Worm (Caenorhabditis elegans): ENCODE data around the gene nstp-3.

DNA sequence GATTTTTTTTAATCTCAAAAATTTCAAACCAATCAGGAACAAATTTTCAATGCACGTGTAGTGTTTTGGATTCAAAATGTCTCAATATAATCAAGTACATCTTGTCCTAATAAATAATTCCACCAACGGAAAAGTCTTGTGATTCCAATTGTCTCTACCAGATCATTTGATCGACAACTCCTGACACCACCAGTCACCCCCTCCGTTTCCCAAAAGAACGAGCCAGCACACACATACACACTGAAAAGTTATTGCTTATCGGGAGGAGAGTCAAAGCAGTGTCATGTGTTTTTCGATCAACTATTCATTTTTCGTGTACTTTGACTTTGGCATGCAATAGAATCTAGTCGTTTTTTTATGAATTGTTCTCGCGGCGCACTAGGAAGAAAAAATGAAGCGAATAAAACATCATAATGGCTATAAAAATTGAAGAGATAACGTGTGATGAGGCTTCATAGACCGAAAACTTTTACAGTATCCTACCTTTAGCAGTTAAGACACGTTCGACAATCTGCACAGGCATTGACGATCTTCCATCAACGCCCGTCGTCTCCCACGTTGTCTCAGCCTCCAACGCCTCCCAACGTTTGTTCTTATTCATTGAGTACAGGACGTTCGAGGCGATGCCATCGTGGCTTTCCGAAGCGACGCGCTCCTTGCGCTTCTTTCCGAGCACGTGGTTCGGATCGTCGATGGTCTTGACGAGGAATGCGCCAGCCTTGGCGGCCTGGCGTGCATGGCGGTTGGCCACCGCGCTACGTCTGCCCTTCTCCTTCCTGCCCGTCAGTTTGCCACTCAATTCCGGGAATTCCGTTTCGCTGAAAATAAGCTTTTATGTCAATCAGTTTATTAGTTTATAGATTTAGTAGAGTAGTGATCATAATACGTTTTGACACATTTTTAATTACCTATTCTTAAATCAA is 45.6 kb upstream of the nstp-3 start:
- TF ChIP-seq flt-1 (GFP tag; IDR thresholded peaks at IDR 0.05) (no peak; the same call in 1 of the 2 replicates), ref-1 (GFP tag; conservative IDR thresholded peaks at IDR 0.05) (no peak), ztf-29 (GFP tag; IDR thresholded peaks at IDR 0.05) (no peak), med-1 (GFP tag; optimal IDR thresholded peaks at IDR 0.05; ENCODE audit: insufficient read depth) (no peak), tab-1 (GFP tag; IDR thresholded peaks at IDR 0.05) (0 out of 2 replicates have a peak, but pooled peaks have one; percentile 39)

Data from whole organism, midembryonic.